Worm (Caenorhabditis elegans) whole organism, young adult: Measurements from ENCODE around the gene sfxn-1.1.

ENCODE experiments used
- C06A6.2 ChIP-seq: fragments of 200-800 bp; sonication (Bioruptor generic); conservative IDR thresholded peaks from 2 replicates; pipeline ENCODE4 v1.3.6; 2022; ENCODE audit warnings: missing genetic modification characterization, missing compliant biosample characterization
- F22D6.2 ChIP-seq: sonication (generic microtip); optimal IDR thresholded peaks from 2 replicates; lab custom pipeline; 2016; ENCODE audit warnings: mild to moderate bottlenecking, missing genetic modification characterization, missing compliant biosample characterization
- F23B12.7 ChIP-seq: sonication (generic microtip); optimal IDR thresholded peaks from 2 replicates; lab custom pipeline; 2017; ENCODE audit warnings: missing genetic modification characterization, mild to moderate bottlenecking, missing compliant biosample characterization, antibody characterized with exemption, moderate library complexity; ENCODE audit not compliant: insufficient read depth
- F49E8.2 ChIP-seq: sonication (generic microtip); optimal IDR thresholded peaks from 3 replicates; lab custom pipeline; 2017; ENCODE audit warnings: missing genetic modification characterization, mild to moderate bottlenecking, missing compliant biosample characterization, antibody characterized with exemption, moderate library complexity; ENCODE audit not compliant: insufficient read depth
- K11D2.4 ChIP-seq: fragments of 200-800 bp; sonication (Bioruptor generic); IDR thresholded peaks from 2 replicates; pipeline ENCODE4 v1.3.6; 2022; ENCODE audit warnings: missing genetic modification reagents, missing genetic modification characterization, missing compliant biosample characterization
- T26A5.8 ChIP-seq: sonication (generic microtip); optimal IDR thresholded peaks from 2 replicates; lab custom pipeline; 2016; ENCODE audit warnings: missing genetic modification characterization, missing compliant biosample characterization
- bed-1 ChIP-seq: fragments of 200-800 bp; sonication (Bioruptor generic); IDR thresholded peaks from 2 replicates; pipeline ENCODE4 v1.3.6; 2022; ENCODE audit warnings: missing genetic modification reagents, missing genetic modification characterization, missing compliant biosample characterization
- bed-2 ChIP-seq: fragments of 200-800 bp; sonication (Bioruptor generic); IDR thresholded peaks from 2 replicates; pipeline ENCODE4 v1.3.6; 2022; ENCODE audit warnings: missing genetic modification reagents, missing genetic modification characterization, missing compliant biosample characterization
- ccch-3 ChIP-seq: fragments of 200-800 bp; sonication (Bioruptor generic); optimal IDR thresholded peaks from 2 replicates; lab custom pipeline; 2018; ENCODE audit warnings: mild to moderate bottlenecking, missing genetic modification characterization, missing compliant biosample characterization
- cebp-1 ChIP-seq, 2 experiments: fragments of 200-800 bp in 1 of 2; sonication (Bioruptor generic) in 1 of 2; sonication (generic microtip) in 1 of 2; IDR thresholded peaks in 1 of 2; optimal IDR thresholded peaks in 1 of 2; 2 replicates each; pipeline versions ENCODE4 v1.3.6 to Lab custom; 2017 to 2022; ENCODE audit warnings: missing compliant biosample characterization in 2 of 2, missing genetic modification characterization in 2 of 2, mild to moderate bottlenecking in 1 of 2, missing genetic modification reagents in 1 of 2, moderate library complexity in 1 of 2
- ceh-100 ChIP-seq: fragments of 200-800 bp; sonication (Bioruptor generic); IDR thresholded peaks from 2 replicates; pipeline ENCODE4 v1.3.6; 2022; ENCODE audit warnings: missing genetic modification reagents, missing genetic modification characterization, missing compliant biosample characterization
- ceh-27 ChIP-seq: fragments of 200-800 bp; sonication (Bioruptor generic); optimal IDR thresholded peaks from 2 replicates; lab custom pipeline; 2018; ENCODE audit warnings: mild to moderate bottlenecking, missing genetic modification characterization, moderate library complexity, missing compliant biosample characterization
- ceh-40 ChIP-seq: fragments of 200-800 bp; sonication (Bioruptor generic); IDR thresholded peaks from 2 replicates; pipeline ENCODE4 v1.3.6; 2022; ENCODE audit warnings: missing genetic modification characterization, missing compliant biosample characterization
- ceh-58 ChIP-seq: fragments of 200-800 bp; sonication (Bioruptor generic); IDR thresholded peaks from 2 replicates; pipeline ENCODE4 v1.3.6; 2022; ENCODE audit warnings: missing genetic modification characterization, missing compliant biosample characterization
- egl-18 ChIP-seq: fragments of 200-800 bp; sonication (Bioruptor generic); IDR thresholded peaks from 2 replicates; pipeline ENCODE4 v1.3.6; 2022; ENCODE audit warnings: missing genetic modification reagents, missing genetic modification characterization, missing compliant biosample characterization
- ekl-4 ChIP-seq: fragments of 200-800 bp; sonication (Bioruptor generic); IDR thresholded peaks from 2 replicates; pipeline ENCODE4 v1.3.6; 2022; ENCODE audit warnings: missing genetic modification reagents, missing genetic modification characterization, missing compliant biosample characterization
- ets-4 ChIP-seq: fragments of 200-800 bp; sonication (Bioruptor generic); optimal IDR thresholded peaks from 2 replicates; lab custom pipeline; 2018; ENCODE audit warnings: mild to moderate bottlenecking, missing genetic modification characterization, missing compliant biosample characterization
- hmg-1.2 ChIP-seq: fragments of 200-800 bp; sonication (Bioruptor generic); IDR thresholded peaks from 2 replicates; pipeline ENCODE4 v1.3.6; 2022; ENCODE audit warnings: missing genetic modification reagents, missing genetic modification characterization, missing compliant biosample characterization
- hmg-20 ChIP-seq: fragments of 200-800 bp; sonication (Bioruptor generic); IDR thresholded peaks from 2 replicates; pipeline ENCODE4 v1.3.6; 2022; ENCODE audit warnings: missing genetic modification reagents, missing genetic modification characterization, missing compliant biosample characterization
- lin-26 ChIP-seq: fragments of 200-800 bp; sonication (Bioruptor generic); IDR thresholded peaks from 2 replicates; pipeline ENCODE4 v1.3.6; 2022; ENCODE audit warnings: missing genetic modification reagents, missing genetic modification characterization, missing compliant biosample characterization
- lin-40 ChIP-seq: sonication (generic microtip); optimal IDR thresholded peaks from 2 replicates; lab custom pipeline; 2016; ENCODE audit warnings: missing genetic modification characterization, mild to moderate bottlenecking, missing compliant biosample characterization, missing genotype, missing genetic modification reagents
- lsy-27 ChIP-seq: sonication (generic microtip); optimal IDR thresholded peaks from 2 replicates; lab custom pipeline; 2017; ENCODE audit warnings: missing genetic modification characterization, mild to moderate bottlenecking, missing compliant biosample characterization, antibody characterized with exemption, missing genotype, borderline replicate concordance; ENCODE audit not compliant: insufficient read depth
- madf-3 ChIP-seq: fragments of 200-800 bp; sonication (Bioruptor generic); IDR thresholded peaks from 2 replicates; pipeline ENCODE4 v1.3.6; 2022; ENCODE audit warnings: missing genetic modification reagents, missing genetic modification characterization, missing compliant biosample characterization
- madf-8 ChIP-seq: fragments of 200-800 bp; sonication (Bioruptor generic); conservative IDR thresholded peaks from 2 replicates; pipeline ENCODE4 v1.3.6; 2022; ENCODE audit warnings: missing genetic modification reagents, missing genetic modification characterization, missing compliant biosample characterization
- mes-4 ChIP-seq: sonication (generic microtip); optimal IDR thresholded peaks from 2 replicates; lab custom pipeline; 2016; ENCODE audit warnings: missing genotype, missing genetic modification characterization, missing compliant biosample characterization
- mxl-1 ChIP-seq: sonication (generic microtip); optimal IDR thresholded peaks from 2 replicates; lab custom pipeline; 2016; ENCODE audit warnings: missing genetic modification characterization, missing compliant biosample characterization
- nfya-1 ChIP-seq: sonication (generic microtip); optimal IDR thresholded peaks from 2 replicates; lab custom pipeline; 2017; ENCODE audit warnings: antibody characterized with exemption, missing compliant biosample characterization, missing genetic modification characterization, borderline replicate concordance; ENCODE audit not compliant: insufficient read depth
- nhr-27 ChIP-seq: fragments of 200-800 bp; sonication (Bioruptor generic); optimal IDR thresholded peaks from 2 replicates; lab custom pipeline; 2018; ENCODE audit warnings: mild to moderate bottlenecking, missing genetic modification characterization, moderate library complexity, missing compliant biosample characterization
- rpc-1 ChIP-seq, 2 experiments: fragments of 150-350 bp in 1 of 2; sonication (generic microtip) in 1 of 2; optimal IDR thresholded peaks; 2 replicates each; lab custom pipeline; 2014 to 2018; ENCODE audit warnings: missing biosample characterization in 1 of 2, missing genetic modification characterization in 1 of 2, missing genetic modification reagents in 1 of 2, missing genotype in 1 of 2
- somi-1 ChIP-seq: fragments of 200-800 bp; sonication (Bioruptor generic); optimal IDR thresholded peaks from 2 replicates; lab custom pipeline; 2018; ENCODE audit warnings: mild to moderate bottlenecking, missing genetic modification characterization, missing compliant biosample characterization
- tbp1 ChIP-seq: fragments of 200-800 bp; sonication (Bioruptor generic); optimal IDR thresholded peaks from 2 replicates; lab custom pipeline; 2018; ENCODE audit warnings: mild to moderate bottlenecking, missing genetic modification characterization, missing compliant biosample characterization

sfxn-1.1 gene

ce11 chrII:9493242-9494058 is 25.2 kb downstream of the sfxn-1.1 start:
- TF ChIP-seq lin-40 (tag; lab: Kevin White, UChicago) (peak; percentile 47), K11D2.4 (GFP tag; lab: Robert Waterston, UW) (0 out of 2 replicates have a peak, but pooled peaks have one; percentile 33), mxl-1 (no peak), F49E8.2 (tag; lab: Kevin White, UChicago) (no peak), somi-1 (GFP tag; lab: Kevin White, UChicago) (peak; percentile 43)

- no peak for TF ChIP-seq hmg-20 (GFP tag; lab: Robert Waterston, UW)
- TF ChIP-seq egl-18 (GFP tag; lab: Robert Waterston, UW) = no peak
- no peak for TF ChIP-seq ceh-27 (GFP tag; lab: Kevin White, UChicago)
- TF ChIP-seq ekl-4 (GFP tag; lab: Robert Waterston, UW) = no peak
- TF ChIP-seq F49E8.2 (tag; lab: Kevin White, UChicago) = no peak
- peak; percentile 89 for TF ChIP-seq hmg-1.2 (GFP tag; lab: Robert Waterston, UW)
- no peak for TF ChIP-seq F22D6.2 (tag; lab: Kevin White, UChicago)
- 0 out of 2 replicates have a peak, but pooled peaks have one; percentile 6 for TF ChIP-seq bed-2 (GFP tag; lab: Robert Waterston, UW)
- 0 out of 2 replicates have a peak, but pooled peaks have one; percentile 39 for TF ChIP-seq lin-26 (GFP tag; lab: Robert Waterston, UW)
Measured at ce11 chrII:9491045-9491444, 27.6 kb downstream of the sfxn-1.1 start.

- TF ChIP-seq ceh-40 (GFP tag; lab: Robert Waterston, UW) (no peak), mes-4 (tag; lab: Kevin White, UChicago) (no peak), T26A5.8 (tag; lab: Kevin White, UChicago) (no peak), rpc-1 (optimal IDR thresholded peaks at IDR 0.05; lab: Kevin White, UChicago) (no peak), rpc-1 (tag; optimal IDR thresholded peaks at IDR 0.05; lab: Kevin White, UChicago) (no peak), ccch-3 (GFP tag; lab: Kevin White, UChicago) (no peak), nhr-27 (tag; lab: Kevin White, UChicago) (no peak), tbp1 (no peak), F23B12.7 (no peak), ceh-100 (GFP tag; lab: Robert Waterston, UW) (no peak), lsy-27 (no peak), nfya-1 (no peak)
Measured at ce11 chrII:9490589-9490988, 28.1 kb downstream of the sfxn-1.1 start.

ce11 chrII:9489922-9490321 is 28.8 kb downstream of the sfxn-1.1 start:
- TF ChIP-seq ets-4 (GFP tag; lab: Kevin White, UChicago) (no peak), madf-3 (no peak), madf-8 (GFP tag; lab: Robert Waterston, UW) (no peak), bed-1 (GFP tag; lab: Robert Waterston, UW) (no peak), C06A6.2 (GFP tag; lab: Robert Waterston, UW) (no peak), lin-26 (GFP tag; lab: Robert Waterston, UW) (no peak), ceh-58 (no peak), cebp-1 (GFP tag; IDR thresholded peaks at IDR 0.05; lab: Robert Waterston, UW) (no peak), cebp-1 (tag; optimal IDR thresholded peaks at IDR 0.05; lab: Kevin White, UChicago) (no peak)
